Fruit fly (Drosophila melanogaster) whole organism, embryonic: Measurements from ENCODE around the gene Oseg1.
A peak's percentile ranks its signal among the peaks of the same experiment; 100 is the strongest.

ENCODE experiments used
- Adf1 ChIP-seq: fragments of 200-800 bp; sonication (Bioruptor generic); IDR thresholded peaks from 2 replicates; pipeline ENCODE4 v1.3.6; 2022; ENCODE audit warnings: missing biosample characterization, missing genetic modification characterization
- CG10543 ChIP-seq: fragments of 200-800 bp; sonication (Bioruptor generic); optimal IDR thresholded peaks from 3 replicates; lab custom pipeline; 2017; ENCODE audit warnings: missing biosample characterization, mild to moderate bottlenecking, missing genetic modification characterization, moderate library complexity
- CG13624 ChIP-seq: fragments of 200-800 bp; sonication (Bioruptor generic); optimal IDR thresholded peaks from 2 replicates; lab custom pipeline; 2016; ENCODE audit warnings: missing biosample characterization, missing genetic modification characterization
- CG14050 ChIP-seq: fragments of 200-800 bp; sonication (Bioruptor generic); IDR thresholded peaks from 3 replicates; pipeline ENCODE4 v1.3.6; 2022; ENCODE audit warnings: missing biosample characterization, missing genetic modification characterization
- CG15514 ChIP-seq: fragments of 200-800 bp; sonication (Bioruptor generic); optimal IDR thresholded peaks from 3 replicates; lab custom pipeline; 2017; ENCODE audit warnings: missing biosample characterization, missing genetic modification characterization, mild to moderate bottlenecking, moderate library complexity, missing genetic modification reagents
- CG16813 ChIP-seq: fragments of 200-800 bp; sonication (Bioruptor generic); IDR thresholded peaks from 3 replicates; pipeline ENCODE4 v1.3.6; 2022; ENCODE audit warnings: missing biosample characterization, missing genetic modification characterization; ENCODE audit not compliant: partially characterized antibody
- CG17385 ChIP-seq: fragments of 200-800 bp; sonication (Bioruptor generic); optimal IDR thresholded peaks from 3 replicates; lab custom pipeline; 2018; ENCODE audit warnings: missing biosample characterization, mild to moderate bottlenecking, missing genetic modification characterization
- CG34422 ChIP-seq: fragments of 200-800 bp; sonication (Bioruptor generic); IDR thresholded peaks from 3 replicates; pipeline ENCODE4 v1.3.6; 2022; ENCODE audit warnings: missing biosample characterization, missing genetic modification characterization
- CG4854 ChIP-seq: fragments of 200-800 bp; sonication (Bioruptor generic); optimal IDR thresholded peaks from 2 replicates; lab custom pipeline; 2016; ENCODE audit warnings: missing biosample characterization, missing genetic modification characterization, inconsistent platforms
- CG6175 ChIP-seq: fragments of 200-800 bp; sonication (Bioruptor generic); IDR thresholded peaks from 3 replicates; pipeline ENCODE4 v1.3.6; 2022; ENCODE audit warnings: missing biosample characterization, missing genetic modification characterization
- CG6813 ChIP-seq: fragments of 200-800 bp; sonication (Bioruptor generic); optimal IDR thresholded peaks from 2 replicates; lab custom pipeline; 2017; ENCODE audit warnings: missing biosample characterization, missing genetic modification characterization, mild to moderate bottlenecking, moderate library complexity, missing genetic modification reagents
- Deaf1 ChIP-seq: fragments of 200-800 bp; optimal IDR thresholded peaks from 3 replicates; lab custom pipeline; 2019; ENCODE audit warnings: missing biosample characterization, mild to moderate bottlenecking, missing genetic modification characterization, moderate library complexity
- Drgx ChIP-seq: fragments of 200-800 bp; sonication (Bioruptor generic); IDR thresholded peaks from 2 replicates; pipeline ENCODE4 v1.3.6; 2022; ENCODE audit warnings: missing biosample characterization, missing genetic modification characterization
- Ets65A ChIP-seq: fragments of 200-800 bp; sonication (Bioruptor generic); peaks from one replicate; lab custom pipeline; 2016; ENCODE audit warnings: missing biosample characterization, missing genetic modification characterization
- Gug ChIP-seq: fragments of 200-800 bp; sonication (Bioruptor generic); IDR thresholded peaks from 4 replicates; pipeline ENCODE4 v1.3.6; 2022; ENCODE audit warnings: missing biosample characterization, missing genetic modification characterization
- H15 ChIP-seq: fragments of 200-800 bp; sonication (Bioruptor generic); IDR thresholded peaks from 3 replicates; pipeline ENCODE4 v1.3.6; 2022; ENCODE audit warnings: missing biosample characterization, missing genetic modification characterization
- Hmx ChIP-seq: fragments of 200-800 bp; sonication (Bioruptor generic); optimal IDR thresholded peaks from 2 replicates; lab custom pipeline; 2016; ENCODE audit warnings: missing biosample characterization, missing genetic modification characterization
- Hr3 ChIP-seq: fragments of 200-800 bp; sonication (Bioruptor generic); optimal IDR thresholded peaks from 3 replicates; lab custom pipeline; 2016; ENCODE audit warnings: missing biosample characterization, missing genetic modification characterization
- Hr78 ChIP-seq, 2 experiments: fragments of 200-800 bp in 1 of 2; fragments of >200 bp in 1 of 2; sonication (Bioruptor generic) in 1 of 2; optimal IDR thresholded peaks; 2 replicates each; lab custom pipeline; 2017 to 2019; ENCODE audit warnings: missing biosample characterization in 2 of 2, missing genetic modification characterization in 2 of 2, mild to moderate bottlenecking in 1 of 2, moderate library complexity in 1 of 2
- Hsf ChIP-seq: fragments of 200-800 bp; sonication (Bioruptor generic); optimal IDR thresholded peaks from 3 replicates; lab custom pipeline; 2016; ENCODE audit warnings: missing biosample characterization, missing genetic modification characterization
- Max ChIP-seq: fragments of 200-800 bp; sonication (Bioruptor generic); optimal IDR thresholded peaks from 2 replicates; lab custom pipeline; 2016; ENCODE audit warnings: missing biosample characterization, mild to moderate bottlenecking, missing genetic modification characterization
- Med ChIP-seq: fragments of 200-800 bp; sonication (Bioruptor generic); peaks from one replicate; lab custom pipeline; 2016; ENCODE audit warnings: missing biosample characterization, missing genetic modification characterization, mild to moderate bottlenecking, inconsistent platforms, moderate library complexity
- Nf-YB ChIP-seq: fragments of 200-800 bp; sonication (Bioruptor generic); optimal IDR thresholded peaks from 3 replicates; lab custom pipeline; 2019; ENCODE audit warnings: missing biosample characterization, mild to moderate bottlenecking, missing genetic modification characterization, moderate library complexity
- Rfx ChIP-seq: fragments of 200-800 bp; sonication (Bioruptor generic); IDR thresholded peaks from 2 replicates; pipeline ENCODE4 v1.3.6; 2022; ENCODE audit warnings: missing biosample characterization, missing genetic modification characterization
- Stat92E ChIP-seq, 3 experiments: fragments of >200 bp in 2 of 3; fragments of 200-800 bp in 1 of 3; sonication (Bioruptor generic) in 1 of 3; optimal IDR thresholded peaks; 2 replicates each; lab custom pipeline; 2017 to 2019; ENCODE audit warnings: missing biosample characterization in 3 of 3, missing genetic modification characterization in 3 of 3, mild to moderate bottlenecking in 1 of 3, moderate library complexity in 1 of 3
- Trl ChIP-seq, 3 experiments: fragments of >200 bp in 2 of 3; fragments of 200-800 bp in 1 of 3; sonication (Bioruptor generic) in 1 of 3; optimal IDR thresholded peaks; 2 replicates in 1 of 3; 3 replicates in 2 of 3; lab custom pipeline; 2016 to 2017; ENCODE audit warnings: missing biosample characterization in 1 of 3, missing genetic modification characterization in 1 of 3
- YL-1 ChIP-seq: fragments of 200-800 bp; sonication (Bioruptor generic); optimal IDR thresholded peaks from 3 replicates; lab custom pipeline; 2017; ENCODE audit warnings: missing biosample characterization, mild to moderate bottlenecking, missing genetic modification characterization
- ap ChIP-seq: fragments of 200-800 bp; sonication (Bioruptor generic); IDR thresholded peaks from 2 replicates; pipeline ENCODE4 v1.3.6; 2022; ENCODE audit warnings: missing biosample characterization, missing genetic modification characterization
- cad ChIP-seq: fragments of >200 bp; optimal IDR thresholded peaks from 2 replicates; lab custom pipeline; 2017; ENCODE audit warnings: missing biosample characterization, missing genetic modification characterization
- cato ChIP-seq: fragments of 200-800 bp; sonication (Bioruptor generic); optimal IDR thresholded peaks from 2 replicates; lab custom pipeline; 2016; ENCODE audit warnings: missing biosample characterization, missing genetic modification characterization, borderline replicate concordance
- chn ChIP-seq: fragments of 200-800 bp; sonication (Bioruptor generic); optimal IDR thresholded peaks from 2 replicates; lab custom pipeline; 2016; ENCODE audit warnings: missing biosample characterization, missing genetic modification characterization
- crol ChIP-seq: fragments of 200-800 bp; sonication (Bioruptor generic); IDR thresholded peaks from 2 replicates; pipeline ENCODE4 v1.3.6; 2022; ENCODE audit warnings: missing biosample characterization, missing genetic modification characterization
- dmrt99B ChIP-seq: fragments of 200-800 bp; sonication (Bioruptor generic); optimal IDR thresholded peaks from 2 replicates; lab custom pipeline; 2018; ENCODE audit warnings: missing biosample characterization, mild to moderate bottlenecking, missing genetic modification characterization, moderate library complexity
- ftz-f1 ChIP-seq: fragments of 200-800 bp; sonication (Bioruptor generic); optimal IDR thresholded peaks from 2 replicates; lab custom pipeline; 2016; ENCODE audit warnings: missing biosample characterization, missing genetic modification characterization
- gfzf ChIP-seq: fragments of 200-800 bp; sonication (Bioruptor generic); optimal IDR thresholded peaks from 2 replicates; lab custom pipeline; 2016; ENCODE audit warnings: missing biosample characterization, mild to moderate bottlenecking, missing genetic modification characterization, moderate library complexity
- grau ChIP-seq: fragments of 200-800 bp; optimal IDR thresholded peaks from 3 replicates; lab custom pipeline; 2019; ENCODE audit warnings: missing biosample characterization, mild to moderate bottlenecking, missing genetic modification characterization, moderate library complexity
- gsb ChIP-seq: fragments of 200-800 bp; sonication (Bioruptor generic); IDR thresholded peaks from 2 replicates; pipeline ENCODE4 v1.3.6; 2022; ENCODE audit warnings: missing biosample characterization, missing genetic modification characterization
- hth ChIP-seq: fragments of >200 bp; optimal IDR thresholded peaks from 2 replicates; lab custom pipeline; 2017; ENCODE audit warnings: inconsistent platforms
- kni ChIP-seq: fragments of 200-800 bp; sonication (Bioruptor generic); optimal IDR thresholded peaks from 3 replicates; lab custom pipeline; 2017; ENCODE audit warnings: mild to moderate bottlenecking, missing biosample characterization, missing genetic modification reagents, missing genetic modification characterization
- lbe ChIP-seq: fragments of 200-800 bp; sonication (Bioruptor generic); optimal IDR thresholded peaks from 2 replicates; lab custom pipeline; 2016; ENCODE audit warnings: missing biosample characterization, mild to moderate bottlenecking, missing genetic modification characterization
- mirr ChIP-seq: fragments of 200-800 bp; sonication (Bioruptor generic); optimal IDR thresholded peaks from 3 replicates; lab custom pipeline; 2018; ENCODE audit warnings: missing biosample characterization, mild to moderate bottlenecking, missing genetic modification characterization
- nom ChIP-seq: fragments of 200-800 bp; sonication (Bioruptor generic); optimal IDR thresholded peaks from 2 replicates; lab custom pipeline; 2017; ENCODE audit warnings: missing biosample characterization, missing genetic modification characterization, mild to moderate bottlenecking, moderate library complexity, missing genetic modification reagents
- phol ChIP-seq: fragments of 200-800 bp; sonication (Bioruptor generic); optimal IDR thresholded peaks from 3 replicates; lab custom pipeline; 2018; ENCODE audit warnings: missing biosample characterization, mild to moderate bottlenecking, missing genetic modification characterization, moderate library complexity
- sd ChIP-seq: fragments of 200-800 bp; sonication (Bioruptor generic); optimal IDR thresholded peaks from 3 replicates; lab custom pipeline; 2018; ENCODE audit warnings: missing biosample characterization, mild to moderate bottlenecking, missing genetic modification characterization, moderate library complexity
- sim ChIP-seq: fragments of 200-800 bp; sonication (Bioruptor generic); IDR thresholded peaks from 2 replicates; pipeline ENCODE4 v1.3.6; 2022; ENCODE audit warnings: missing biosample characterization, missing genetic modification characterization
- usp ChIP-seq: fragments of >200 bp; optimal IDR thresholded peaks from 2 replicates; lab custom pipeline; 2017; ENCODE audit warnings: missing biosample characterization, missing genetic modification characterization

Oseg1 gene

DNA sequence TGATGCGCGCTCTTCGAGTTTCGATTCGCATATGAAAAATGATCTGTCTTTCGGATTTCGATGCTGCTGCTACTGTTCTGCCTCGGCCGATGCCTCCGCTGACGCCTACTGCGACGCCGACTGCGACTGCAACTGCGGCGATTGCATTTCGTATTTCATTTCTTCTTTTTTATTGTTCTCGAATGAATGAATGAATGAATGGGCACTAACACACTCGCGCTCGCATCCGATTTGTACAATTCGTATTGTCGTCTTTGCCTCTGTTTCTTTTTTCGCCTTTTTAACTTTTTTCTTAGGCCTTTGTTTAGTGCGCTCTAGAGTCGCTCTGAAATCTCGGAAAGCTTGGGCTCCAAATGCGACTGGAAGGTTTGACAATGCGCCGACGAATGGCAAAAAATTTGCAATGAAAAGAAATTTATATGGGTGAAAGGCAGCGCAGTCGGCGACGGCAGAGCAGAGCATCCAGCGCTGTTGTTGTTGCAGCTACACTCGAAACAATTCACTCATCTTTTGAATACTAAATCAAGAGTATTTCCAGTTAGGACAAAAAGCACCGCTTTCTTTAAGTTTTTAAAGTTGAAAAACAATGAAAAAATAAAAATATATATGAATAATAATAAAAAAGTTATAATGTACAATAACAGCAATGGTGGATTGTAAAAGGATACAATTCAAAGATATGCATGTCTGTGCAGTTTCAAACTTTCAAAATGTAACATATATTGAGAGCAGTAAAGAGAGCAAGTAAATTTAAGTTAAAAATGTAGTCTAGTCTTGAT, 9.4 kb upstream of the Oseg1 start, which contains the start of gene CG32354 (continued):
- no peak for TF ChIP-seq CG16813 (GFP tag; lab: Robert Waterston, UW)
- TF ChIP-seq Drgx: 0 out of 2 replicates have a peak, but pooled peaks have one; percentile 6
- TF ChIP-seq sim (GFP tag; lab: Robert Waterston, UW): no peak
- TF ChIP-seq gfzf (GFP tag; lab: Kevin White, UChicago): no peak
- no peak for TF ChIP-seq Hsf (GFP tag; lab: Kevin White, UChicago)
- no peak for TF ChIP-seq ap (GFP tag; lab: Robert Waterston, UW)
- TF ChIP-seq CG6813 (GFP tag; lab: Kevin White, UChicago): no peak
- TF ChIP-seq Gug (GFP tag; lab: Robert Waterston, UW): peak; percentile 19; the same call in 2 of the 4 replicates
- no peak for TF ChIP-seq Max (GFP tag; lab: Kevin White, UChicago)
- TF ChIP-seq usp (GFP tag; lab: Kevin White, UChicago): no peak
- TF ChIP-seq CG4854 (GFP tag; lab: Kevin White, UChicago): no peak
- TF ChIP-seq Trl (optimal IDR thresholded peaks at IDR 0.05; lab: Kevin White, UChicago): no peak
- TF ChIP-seq Trl (GFP tag; optimal IDR thresholded peaks at IDR 0.05; lab: Kevin White, UChicago): no peak
- TF ChIP-seq gsb (GFP tag; lab: Robert Waterston, UW): no peak
- peak; percentile 53 for TF ChIP-seq nom (GFP tag; lab: Kevin White, UChicago)
- no peak for TF ChIP-seq Hmx
- TF ChIP-seq YL-1: no peak
- TF ChIP-seq phol (tag; lab: Kevin White, UChicago): peak; percentile 15
- no peak for TF ChIP-seq dmrt99B (tag; lab: Kevin White, UChicago)
- peak; percentile 59 for TF ChIP-seq Adf1 (GFP tag; lab: Robert Waterston, UW)
- TF ChIP-seq H15 (GFP tag; lab: Robert Waterston, UW): no peak

DNA sequence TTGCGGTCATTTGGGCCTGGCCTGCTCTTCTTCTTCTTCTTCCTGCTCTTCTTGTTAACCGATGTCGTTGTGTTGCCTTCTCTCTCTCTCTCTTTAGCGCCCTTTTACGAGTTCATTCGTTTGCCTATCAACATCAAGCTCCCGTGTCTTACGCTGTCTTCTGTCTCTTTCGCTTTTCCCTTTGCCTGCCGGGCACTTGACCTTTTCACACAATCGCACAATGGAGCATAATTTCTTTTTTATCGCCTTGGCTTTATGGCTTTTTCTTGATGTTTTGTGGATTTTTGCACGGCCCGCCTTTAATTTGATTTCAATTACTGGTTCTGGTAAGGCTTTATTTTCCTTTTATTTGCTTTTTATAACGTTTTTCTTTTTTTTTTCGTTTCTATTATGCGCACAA, 8.7 kb upstream of the Oseg1 start:
- TF ChIP-seq chn (GFP tag; lab: Kevin White, UChicago): no peak
- TF ChIP-seq grau: no peak
- no peak for TF ChIP-seq cato
- peak in 1 of 2 experiments; percentile 90 for TF ChIP-seq Hr78 (GFP tag; optimal IDR thresholded peaks at IDR 0.05; lab: Kevin White, UChicago)
- peak; percentile 27 for TF ChIP-seq Ets65A
- peak; percentile 65 for TF ChIP-seq CG17385 (GFP tag; lab: Kevin White, UChicago)

DNA sequence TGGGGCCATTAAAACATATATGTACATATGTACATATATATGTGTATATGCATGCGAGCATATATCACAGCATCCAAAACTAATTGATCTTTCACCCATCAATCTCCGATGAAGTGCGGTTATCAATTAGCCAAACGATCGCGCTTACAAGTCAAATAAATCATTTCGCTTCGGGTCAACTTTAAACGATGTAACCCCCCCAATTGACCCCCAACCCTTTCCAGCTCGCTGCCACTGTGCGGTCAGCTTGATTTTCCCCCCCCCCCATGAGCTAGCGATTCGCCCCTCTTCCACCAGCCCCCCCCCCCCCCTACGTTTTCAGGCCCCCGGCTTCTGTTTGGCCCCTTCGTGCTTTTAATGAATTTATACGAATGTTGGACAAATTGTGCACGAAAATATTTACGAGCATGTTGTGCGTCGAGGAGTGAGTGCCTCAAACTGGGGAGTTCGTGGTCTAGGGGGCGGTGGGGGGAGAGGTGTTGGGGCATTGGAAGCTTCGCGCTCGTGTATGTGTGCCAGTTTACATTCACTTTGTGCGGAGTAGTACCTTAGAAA, 7.1 kb upstream of the Oseg1 start:
- no peak for TF ChIP-seq CG15514
- TF ChIP-seq gfzf (GFP tag; lab: Kevin White, UChicago): no peak
- TF ChIP-seq mirr: peak; percentile 13
- peak; percentile 16 for TF ChIP-seq sd (tag; lab: Kevin White, UChicago)
- no peak for TF ChIP-seq lbe (GFP tag; lab: Kevin White, UChicago)
- TF ChIP-seq ftz-f1 (GFP tag; lab: Kevin White, UChicago): no peak
- TF ChIP-seq cad (GFP tag; lab: Kevin White, UChicago): no peak
- peak; percentile 90 for TF ChIP-seq crol (GFP tag; lab: Robert Waterston, UW)
- TF ChIP-seq CG10543 (GFP tag; lab: Kevin White, UChicago): peak; percentile 16
- no peak for TF ChIP-seq Stat92E (GFP tag; optimal IDR thresholded peaks at IDR 0.05; lab: Kevin White, UChicago)
- TF ChIP-seq Med: no peak
- TF ChIP-seq CG13624 (GFP tag; lab: Kevin White, UChicago): no peak
- no peak for TF ChIP-seq CG34422
- no peak for TF ChIP-seq CG14050 (GFP tag; lab: Robert Waterston, UW)
- peak in 1 of 2 experiments; percentile 98 for TF ChIP-seq Hr78 (GFP tag; optimal IDR thresholded peaks at IDR 0.05; lab: Kevin White, UChicago)
- no peak for TF ChIP-seq hth (lab: Kevin White, UChicago)
- TF ChIP-seq kni (GFP tag; lab: Kevin White, UChicago): peak; percentile 29
- peak; percentile 85 for TF ChIP-seq Deaf1 (tag; lab: Kevin White, UChicago)
- no peak for TF ChIP-seq Rfx (GFP tag; lab: Robert Waterston, UW)
- TF ChIP-seq Hr3 (GFP tag; lab: Kevin White, UChicago): no peak
- peak; percentile 37; the same call in 1 of the 3 replicates for TF ChIP-seq CG6175 (GFP tag; lab: Robert Waterston, UW)
- TF ChIP-seq Nf-YB (GFP tag; lab: Kevin White, UChicago): no peak
